Worm (Caenorhabditis elegans) whole organism, L4 larva: ENCODE results near the gene twk-49.

Experiments used
- D1046.2 ChIP-seq: fragments of 200-800 bp; sonication (Bioruptor generic); IDR thresholded peaks from 2 replicates; pipeline ENCODE4 v1.3.6; 2022; ENCODE audit warnings: missing genetic modification characterization, missing compliant biosample characterization
- F10B5.3 ChIP-seq: sonication (generic microtip); optimal IDR thresholded peaks from 2 replicates; lab custom pipeline; 2016; ENCODE audit warnings: mild to moderate bottlenecking, missing genetic modification characterization, missing compliant biosample characterization
- F37D6.2 ChIP-seq: sonication (generic microtip); optimal IDR thresholded peaks from 2 replicates; lab custom pipeline; 2016; ENCODE audit warnings: mild to moderate bottlenecking, missing genetic modification characterization, missing compliant biosample characterization
- F44E2.7 ChIP-seq: fragments of 200-800 bp; sonication (Bioruptor generic); IDR thresholded peaks from 2 replicates; pipeline ENCODE4 v2.1.2; 2022; ENCODE audit warnings: missing genetic modification characterization, missing compliant biosample characterization
- T26A8.4 ChIP-seq: fragments of 200-800 bp; sonication (Bioruptor generic); IDR thresholded peaks from 2 replicates; pipeline ENCODE4 v1.3.6; 2022; ENCODE audit warnings: missing genetic modification characterization, missing compliant biosample characterization
- Y48G9A.11 ChIP-seq: fragments of 200-800 bp; sonication (Bioruptor generic); IDR thresholded peaks from 2 replicates; pipeline ENCODE4 v1.3.6; 2022; ENCODE audit warnings: missing genetic modification reagents, missing genetic modification characterization, missing compliant biosample characterization
- Y75B8A.6 ChIP-seq: fragments of 200-800 bp; sonication (Bioruptor generic); IDR thresholded peaks from 2 replicates; pipeline ENCODE4 v1.3.6; 2022; ENCODE audit warnings: missing genetic modification reagents, missing genetic modification characterization, missing compliant biosample characterization
- ZK546.5 ChIP-seq, 2 experiments: sonication (generic microtip); optimal IDR thresholded peaks; 2 replicates each; lab custom pipeline; 2017; ENCODE audit warnings: missing biosample characterization in 2 of 2, missing genetic modification characterization in 2 of 2
- ceh-20 ChIP-seq: fragments of 200-800 bp; sonication (Bioruptor generic); IDR thresholded peaks from 2 replicates; pipeline ENCODE4 v1.3.6; 2022; ENCODE audit warnings: missing genetic modification reagents, missing genetic modification characterization, missing compliant biosample characterization
- ceh-44 ChIP-seq: fragments of 200-800 bp; sonication (Bioruptor generic); IDR thresholded peaks from 2 replicates; pipeline ENCODE4 v1.3.6; 2022; ENCODE audit warnings: missing genetic modification reagents, missing genetic modification characterization, missing compliant biosample characterization
- ceh-62 ChIP-seq: sonication (generic microtip); optimal IDR thresholded peaks from 2 replicates; lab custom pipeline; 2017; ENCODE audit warnings: missing biosample characterization, missing genetic modification characterization
- ctbp-1 ChIP-seq: fragments of 200-800 bp; sonication (Bioruptor generic); IDR thresholded peaks from 2 replicates; pipeline ENCODE4 v1.3.6; 2022; ENCODE audit warnings: missing genetic modification reagents, missing genetic modification characterization, missing compliant biosample characterization
- dmd-6 ChIP-seq: fragments of 200-800 bp; sonication (Bioruptor generic); IDR thresholded peaks from 2 replicates; pipeline ENCODE4 v1.3.6; 2022; ENCODE audit warnings: missing genetic modification reagents, missing genetic modification characterization, missing compliant biosample characterization
- dpl-1 ChIP-seq: fragments of 150-350 bp; optimal IDR thresholded peaks from 2 replicates; lab custom pipeline; 2014; ENCODE audit warnings: missing biosample characterization, missing genetic modification reagents, missing genetic modification characterization
- egl-27 ChIP-seq: sonication (generic microtip); optimal IDR thresholded peaks from 3 replicates; lab custom pipeline; 2017; ENCODE audit warnings: missing biosample characterization, missing genetic modification reagents, missing genetic modification characterization
- egl-43 ChIP-seq: fragments of 200-800 bp; sonication (Bioruptor generic); IDR thresholded peaks from 2 replicates; pipeline ENCODE4 v1.3.6; 2022; ENCODE audit warnings: missing genetic modification reagents, missing genetic modification characterization, missing compliant biosample characterization
- fkh-10 ChIP-seq: fragments of 150-350 bp; optimal IDR thresholded peaks from 2 replicates; lab custom pipeline; 2014; ENCODE audit warnings: missing biosample characterization, missing genetic modification reagents, missing genetic modification characterization
- gei-8 ChIP-seq: fragments of 200-800 bp; sonication (Bioruptor generic); optimal IDR thresholded peaks from 2 replicates; lab custom pipeline; 2018; ENCODE audit warnings: mild to moderate bottlenecking, missing genetic modification characterization, missing compliant biosample characterization
- hif-1 ChIP-seq, 2 experiments: sonication (generic microtip); optimal IDR thresholded peaks; 2 replicates each; lab custom pipeline; 2016 to 2017; ENCODE audit warnings: missing compliant biosample characterization in 2 of 2, missing genetic modification characterization in 2 of 2, missing genetic modification reagents in 2 of 2, missing genotype in 2 of 2, mild to moderate bottlenecking in 1 of 2
- hlh-11 ChIP-seq: fragments of 200-800 bp; sonication (Bioruptor generic); optimal IDR thresholded peaks from 2 replicates; lab custom pipeline; 2018; ENCODE audit warnings: mild to moderate bottlenecking, missing genetic modification characterization, missing compliant biosample characterization
- lim-7 ChIP-seq: fragments of 200-800 bp; sonication (Bioruptor generic); IDR thresholded peaks from 2 replicates; pipeline ENCODE4 v1.3.6; 2022; ENCODE audit warnings: missing genetic modification characterization, missing compliant biosample characterization
- lin-1 ChIP-seq: fragments of 200-800 bp; sonication (Bioruptor generic); IDR thresholded peaks from 2 replicates; pipeline ENCODE4 v1.3.6; 2022; ENCODE audit warnings: missing genetic modification reagents, missing genetic modification characterization, missing compliant biosample characterization
- lin-13 ChIP-seq: fragments of 150-350 bp; optimal IDR thresholded peaks from 2 replicates; lab custom pipeline; 2014; ENCODE audit warnings: missing biosample characterization, missing genetic modification reagents, missing genetic modification characterization
- lin-38 ChIP-seq: fragments of 200-800 bp; sonication (Bioruptor generic); IDR thresholded peaks from 2 replicates; pipeline ENCODE4 v1.3.6; 2022; ENCODE audit warnings: missing genetic modification reagents, missing genetic modification characterization, missing compliant biosample characterization
- lsy-2 ChIP-seq, 2 experiments: fragments of 150-350 bp in 1 of 2; sonication (generic microtip) in 1 of 2; optimal IDR thresholded peaks; 2 replicates each; lab custom pipeline; 2014 to 2017; ENCODE audit warnings: missing biosample characterization in 2 of 2, missing genetic modification characterization in 2 of 2
- madf-5 ChIP-seq, 2 experiments: fragments of 200-800 bp; sonication (Bioruptor generic); IDR thresholded peaks; 2 replicates each; pipeline ENCODE4 v1.3.6; 2022; ENCODE audit warnings: missing compliant biosample characterization in 2 of 2, missing genetic modification characterization in 2 of 2
- mdl-1 ChIP-seq, 2 experiments: fragments of 150-350 bp in 1 of 2; sonication (generic microtip) in 1 of 2; optimal IDR thresholded peaks; 2 replicates each; lab custom pipeline; 2014 to 2017; ENCODE audit warnings: missing biosample characterization in 2 of 2, missing genetic modification characterization in 2 of 2
- mep-1 ChIP-seq: fragments of 150-350 bp; sonication (generic microtip); optimal IDR thresholded peaks from 3 replicates; lab custom pipeline; 2014; ENCODE audit warnings: missing biosample characterization, missing genetic modification characterization
- mes-2 ChIP-seq: sonication (generic microtip); optimal IDR thresholded peaks from 2 replicates; lab custom pipeline; 2016; ENCODE audit warnings: missing genotype, mild to moderate bottlenecking, missing genetic modification characterization, missing compliant biosample characterization; ENCODE audit not compliant: poor library complexity, severe bottlenecking
- mxl-2 ChIP-seq: fragments of 200-800 bp; sonication (Bioruptor generic); conservative IDR thresholded peaks from 2 replicates; pipeline ENCODE4 v1.3.6; 2022; ENCODE audit warnings: missing genetic modification reagents, missing genetic modification characterization, missing compliant biosample characterization
- nhr-11 ChIP-seq: fragments of 150-350 bp; optimal IDR thresholded peaks from 2 replicates; lab custom pipeline; 2014; ENCODE audit warnings: missing biosample characterization, missing genetic modification characterization
- nhr-237 ChIP-seq: sonication (generic microtip); optimal IDR thresholded peaks from 2 replicates; lab custom pipeline; 2017; ENCODE audit warnings: missing biosample characterization, missing genetic modification characterization
- nhr-42 ChIP-seq: fragments of 200-800 bp; sonication (Bioruptor generic); IDR thresholded peaks from 2 replicates; pipeline ENCODE4 v1.3.6; 2022; ENCODE audit warnings: missing genetic modification characterization, missing compliant biosample characterization
- php-3 ChIP-seq: fragments of 200-800 bp; sonication (Bioruptor generic); IDR thresholded peaks from 2 replicates; pipeline ENCODE4 v1.3.6; 2022; ENCODE audit warnings: missing genetic modification reagents, missing genetic modification characterization, missing compliant biosample characterization
- pqm-1 ChIP-seq: sonication (generic microtip); optimal IDR thresholded peaks from 2 replicates; lab custom pipeline; 2017; ENCODE audit warnings: missing biosample characterization, missing genetic modification characterization
- rbr-2 ChIP-seq: sonication (generic microtip); optimal IDR thresholded peaks from 2 replicates; lab custom pipeline; 2016; ENCODE audit warnings: missing genotype, missing genetic modification characterization, missing compliant biosample characterization
- sdz-12 ChIP-seq: fragments of 200-800 bp; sonication (Bioruptor generic); optimal IDR thresholded peaks from 2 replicates; lab custom pipeline; 2018; ENCODE audit warnings: mild to moderate bottlenecking, missing genetic modification characterization, missing compliant biosample characterization
- snpc-1.2 ChIP-seq: fragments of 200-800 bp; sonication (Bioruptor generic); IDR thresholded peaks from 2 replicates; pipeline ENCODE4 v1.3.6; 2022; ENCODE audit warnings: missing genetic modification reagents, missing genetic modification characterization, missing compliant biosample characterization
- snpc-4 ChIP-seq: fragments of 150-350 bp; optimal IDR thresholded peaks from 2 replicates; lab custom pipeline; 2014; ENCODE audit warnings: missing biosample characterization, missing genetic modification characterization
- spr-3 ChIP-seq: fragments of 200-800 bp; sonication (Bioruptor generic); optimal IDR thresholded peaks from 2 replicates; lab custom pipeline; 2018; ENCODE audit warnings: mild to moderate bottlenecking, missing genetic modification characterization, missing compliant biosample characterization
- tra-1 ChIP-seq: fragments of 200-800 bp; sonication (Bioruptor generic); IDR thresholded peaks from 2 replicates; pipeline ENCODE4 v1.3.6; 2022; ENCODE audit warnings: missing genetic modification reagents, missing genetic modification characterization, missing compliant biosample characterization
- vab-7 ChIP-seq: fragments of 200-800 bp; sonication (Bioruptor generic); IDR thresholded peaks from 2 replicates; pipeline ENCODE4 v1.3.6; 2022; ENCODE audit warnings: missing genetic modification reagents, missing genetic modification characterization, missing compliant biosample characterization
- zag-1 ChIP-seq: fragments of 150-350 bp; optimal IDR thresholded peaks from 2 replicates; lab custom pipeline; 2014; ENCODE audit warnings: missing biosample characterization, missing genetic modification characterization
- ztf-11 ChIP-seq: fragments of 150-350 bp; optimal IDR thresholded peaks from 2 replicates; lab custom pipeline; 2014; ENCODE audit warnings: missing biosample characterization, missing genetic modification characterization

The twk-49 gene

DNA sequence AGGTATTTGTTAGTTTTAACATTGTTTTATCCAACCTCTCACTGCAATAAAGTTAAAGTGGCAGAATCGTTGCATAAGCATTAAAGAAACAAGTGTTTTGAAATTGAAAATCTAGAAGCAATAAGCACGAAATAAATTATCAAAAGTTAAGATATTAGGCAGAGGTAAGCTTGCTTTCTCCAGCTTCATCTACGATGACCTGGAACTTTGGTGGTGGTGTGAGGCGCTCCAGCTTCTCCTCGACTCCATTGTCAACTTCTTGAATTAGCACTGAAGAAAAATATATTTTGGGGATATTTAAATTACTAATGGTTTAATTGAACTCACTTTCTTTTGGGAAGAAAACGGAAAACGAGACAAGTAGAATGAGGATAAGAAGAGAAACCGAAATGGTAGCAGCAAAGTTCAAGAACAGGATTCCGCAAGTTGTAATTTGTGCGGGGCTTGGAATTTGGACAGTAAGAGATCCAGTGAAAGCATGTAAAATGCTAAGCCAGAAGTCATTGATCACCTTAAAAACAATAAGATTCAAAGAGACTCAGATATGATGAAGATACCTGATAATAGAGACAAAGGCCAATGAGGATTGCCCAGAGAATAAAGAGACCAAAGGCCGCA is 5.1 kb downstream of the twk-49 start (continued):
- TF ChIP-seq lin-38 (GFP tag; lab: Robert Waterston, UW) (peak; percentile 49), mxl-2 (no peak)

DNA sequence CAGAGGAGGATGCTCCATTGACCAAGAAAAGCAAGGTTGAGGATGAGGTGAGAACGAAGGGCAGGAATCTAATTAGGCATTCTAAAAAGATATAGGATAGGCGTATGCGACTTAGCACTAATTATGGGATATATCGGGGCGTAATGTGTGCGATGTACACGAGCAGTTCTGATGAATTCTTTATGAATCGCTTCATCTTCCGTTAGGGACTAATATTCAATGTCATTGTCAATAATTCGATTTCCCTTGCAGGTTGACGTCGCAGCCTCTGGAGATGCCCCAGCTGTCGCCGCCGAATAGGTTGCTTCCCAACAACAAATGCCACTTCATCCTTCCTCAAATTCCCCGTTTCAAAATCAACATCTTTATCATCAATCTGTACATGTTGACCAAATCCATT is 5.8 kb downstream of the twk-49 start:
- TF ChIP-seq gei-8 (GFP tag; lab: Kevin White, UChicago), result no peak
- TF ChIP-seq mxl-2, result no peak
- no peak for TF ChIP-seq ctbp-1 (GFP tag; lab: Robert Waterston, UW)
- no peak for TF ChIP-seq F44E2.7 (GFP tag; lab: Robert Waterston, UW)
- TF ChIP-seq zag-1, result no peak
- TF ChIP-seq ztf-11 (tag; lab: Kevin White, UChicago), result no peak
- TF ChIP-seq dpl-1, result no peak
- no peak for TF ChIP-seq pqm-1 (tag; lab: Kevin White, UChicago)
- TF ChIP-seq Y48G9A.11 (GFP tag; lab: Robert Waterston, UW), result no peak
- TF ChIP-seq ceh-62 (tag; lab: Kevin White, UChicago), result no peak

DNA sequence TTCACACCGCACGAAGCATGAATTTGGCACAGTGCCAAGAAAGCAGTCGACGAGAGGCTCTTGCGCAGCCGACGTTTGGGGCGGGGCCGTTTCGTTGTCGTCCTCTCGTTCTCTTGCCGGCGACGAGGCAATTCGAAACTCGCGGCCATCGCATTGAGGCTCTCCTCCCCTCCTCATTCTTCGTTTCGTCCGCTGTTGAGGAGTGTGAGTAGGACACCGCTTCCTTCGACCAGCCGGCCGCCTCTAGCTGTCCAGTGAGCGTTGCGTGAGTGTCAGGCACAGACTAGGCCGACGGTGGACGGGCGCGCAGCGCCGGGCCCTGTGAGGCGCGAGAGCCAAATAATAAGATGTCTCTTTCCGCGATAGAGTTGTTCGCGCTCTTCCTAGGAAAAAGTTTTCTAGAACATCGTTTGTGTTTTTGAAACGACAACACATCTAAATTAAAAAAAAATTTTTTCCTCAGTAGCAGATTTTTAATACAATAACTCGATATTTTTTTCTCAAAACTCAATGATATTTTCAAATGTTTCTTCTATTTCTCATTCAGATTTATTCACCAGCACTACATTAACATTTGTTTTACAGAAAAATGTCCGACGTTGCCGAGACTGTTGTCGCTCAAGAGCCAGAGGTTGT is 7.0 kb downstream of the twk-49 start, which contains the start of the genes T28D9.11 and T28D9.1:
Gene T28D9.11, minus strand, starts transcription at position 177 of the 636 bp plus-strand sequence.
Gene T28D9.1, plus strand, starts transcription at position 586 of the 636 bp plus-strand sequence.
- TF ChIP-seq vab-7 (GFP tag; lab: Robert Waterston, UW) (peak; percentile 41; the same call in 1 of the 2 replicates), nhr-42 (GFP tag; lab: Robert Waterston, UW) (peak; percentile 60; the same call in 1 of the 2 replicates), ceh-62 (tag; lab: Kevin White, UChicago) (no peak), ctbp-1 (GFP tag; lab: Robert Waterston, UW) (peak; percentile 73), lim-7 (peak; percentile 71), nhr-11 (tag; lab: Kevin White, UChicago) (peak; percentile 49), ceh-44 (GFP tag; lab: Robert Waterston, UW) (no peak), madf-5 (GFP tag; IDR thresholded peaks at IDR 0.05; lab: Robert Waterston, UW) (0 out of 4 replicates have a peak, but pooled peaks of 1 of the 2 experiments have one; percentile 32), hif-1 (tag; optimal IDR thresholded peaks at IDR 0.05; lab: Kevin White, UChicago) (peak in 1 of 2 experiments; percentile 58), php-3 (0 out of 2 replicates have a peak, but pooled peaks have one; percentile 36), dpl-1 (peak; percentile 44), spr-3 (GFP tag; lab: Kevin White, UChicago) (no peak), snpc-4 (tag; lab: Kevin White, UChicago) (peak; percentile 65), snpc-1.2 (GFP tag; lab: Robert Waterston, UW) (0 out of 2 replicates have a peak, but pooled peaks have one; percentile 23), mdl-1 (tag; optimal IDR thresholded peaks at IDR 0.05; lab: Kevin White, UChicago) (peak in 1 of 2 experiments; percentile 27), Y75B8A.6 (GFP tag; lab: Robert Waterston, UW) (no peak), mes-2 (tag; lab: Kevin White, UChicago) (peak; percentile 61), lin-13 (GFP tag; lab: Kevin White, UChicago) (peak; percentile 68), F10B5.3 (tag; lab: Kevin White, UChicago) (no peak), egl-43 (peak; percentile 82), ceh-20 (GFP tag; lab: Robert Waterston, UW) (peak; percentile 63), D1046.2 (GFP tag; lab: Robert Waterston, UW) (0 out of 2 replicates have a peak, but pooled peaks have one; percentile 35), rbr-2 (tag; lab: Kevin White, UChicago) (peak; percentile 64), T26A8.4 (GFP tag; lab: Robert Waterston, UW) (0 out of 2 replicates have a peak, but pooled peaks have one; percentile 40), F37D6.2 (tag; lab: Kevin White, UChicago) (peak; percentile 71), egl-27 (no peak), ZK546.5 (tag; optimal IDR thresholded peaks at IDR 0.05; lab: Kevin White, UChicago) (no peak), fkh-10 (GFP tag; lab: Kevin White, UChicago) (peak; percentile 77), nhr-237 (tag; lab: Kevin White, UChicago) (no peak), lin-38 (GFP tag; lab: Robert Waterston, UW) (peak; percentile 44), lin-1 (GFP tag; lab: Robert Waterston, UW) (no peak), lsy-2 (tag; optimal IDR thresholded peaks at IDR 0.05; lab: Kevin White, UChicago) (peak; percentile 70 to 77), hlh-11 (tag; lab: Kevin White, UChicago) (peak; percentile 77), mep-1 (peak; percentile 85), dmd-6 (peak; percentile 28; the same call in 1 of the 2 replicates), F44E2.7 (GFP tag; lab: Robert Waterston, UW) (0 out of 2 replicates have a peak, but pooled peaks have one; percentile 56), sdz-12 (GFP tag; lab: Kevin White, UChicago) (no peak), tra-1 (GFP tag; lab: Robert Waterston, UW) (no peak)
